Fruit fly (Drosophila melanogaster): ENCODE measurements around the gene unc.

unc gene

dm6 chrX:21064927-21065326 is 51.8 kb downstream of the unc start:
- TF ChIP-seq woc (GFP tag; optimal IDR thresholded peaks at IDR 0.05) (peak; percentile 86), dl (GFP tag; optimal IDR thresholded peaks at IDR 0.05; ENCODE audit: insufficient read depth in 1 of 2, partially characterized antibody in 2 of 2) (no peak), Dif (GFP tag; optimal IDR thresholded peaks at IDR 0.05; ENCODE audit: partially characterized antibody) (no peak), Myc (optimal IDR thresholded peaks at IDR 0.05) (no peak), fru (GFP tag; optimal IDR thresholded peaks at IDR 0.05) (peak; percentile 94), jim (GFP tag; optimal IDR thresholded peaks at IDR 0.05) (no peak), Dfd (GFP tag; optimal IDR thresholded peaks at IDR 0.05) (no peak), Mio (GFP tag; optimal IDR thresholded peaks at IDR 0.05) (peak; percentile 83), ey (GFP tag; optimal IDR thresholded peaks at IDR 0.05) (peak; percentile 97), CrebA (GFP tag; optimal IDR thresholded peaks at IDR 0.05; ENCODE audit: borderline replicate concordance) (peak; percentile 90), dmrt93B (GFP tag; optimal IDR thresholded peaks at IDR 0.05) (peak; percentile 91), tai (GFP tag; optimal IDR thresholded peaks at IDR 0.05) (peak; percentile 91), sage (GFP tag; optimal IDR thresholded peaks at IDR 0.05) (peak; percentile 93), Vsx2 (GFP tag; optimal IDR thresholded peaks at IDR 0.05; ENCODE audit: partially characterized antibody) (no peak), Sp1 (GFP tag; optimal IDR thresholded peaks at IDR 0.05) (peak; percentile 94), brk (GFP tag; optimal IDR thresholded peaks at IDR 0.05) (peak; percentile 89), Hr83 (GFP tag; optimal IDR thresholded peaks at IDR 0.05; ENCODE audit: poor library complexity, severe bottlenecking) (peak; percentile 64), GATAd (GFP tag; optimal IDR thresholded peaks at IDR 0.05) (peak; percentile 87), N (GFP tag; optimal IDR thresholded peaks at IDR 0.05) (no peak), foxo (GFP tag; optimal IDR thresholded peaks at IDR 0.05) (peak; percentile 90 to 97), CG9705 (GFP tag; optimal IDR thresholded peaks at IDR 0.05) (peak; percentile 85), Hnf4 (GFP tag; optimal IDR thresholded peaks at IDR 0.05) (peak; percentile 98), HLH106 (tag; optimal IDR thresholded peaks at IDR 0.05) (peak; percentile 94), lola (GFP tag; optimal IDR thresholded peaks at IDR 0.05) (no peak), Rel (GFP tag; optimal IDR thresholded peaks at IDR 0.05) (peak; percentile 91), Rel (tag; optimal IDR thresholded peaks at IDR 0.05) (peak; percentile 91), h (GFP tag; optimal IDR thresholded peaks at IDR 0.05) (peak; percentile 98), Hr78 (GFP tag; optimal IDR thresholded peaks at IDR 0.05) (no peak), usp (GFP tag; optimal IDR thresholded peaks at IDR 0.05) (no peak), rgr (GFP tag; optimal IDR thresholded peaks at IDR 0.05) (peak; percentile 97), br (GFP tag; optimal IDR thresholded peaks at IDR 0.05) (peak; percentile 96), Jra (GFP tag; optimal IDR thresholded peaks at IDR 0.05) (peak; percentile 87), Abd-B (GFP tag; optimal IDR thresholded peaks at IDR 0.05) (no peak), pan (optimal IDR thresholded peaks at IDR 0.05) (no peak), dsf (GFP tag; optimal IDR thresholded peaks at IDR 0.05; ENCODE audit: borderline replicate concordance) (peak; percentile 71), psq (GFP tag; optimal IDR thresholded peaks at IDR 0.05) (peak; percentile 90), OdsH (GFP tag; optimal IDR thresholded peaks at IDR 0.05) (peak; percentile 95), sv (GFP tag; optimal IDR thresholded peaks at IDR 0.05) (no peak), CG32264 (GFP tag; optimal IDR thresholded peaks at IDR 0.05) (peak; percentile 94)
